Worm (Caenorhabditis elegans) whole organism, L3 larva: Measurements from ENCODE around the gene cgh-1.
A peak's percentile ranks its signal among the peaks of the same experiment; 100 is the strongest.

Experiments used
- R02D3.7 ChIP-seq: fragments of 150-350 bp; optimal IDR thresholded peaks from 2 replicates; lab custom pipeline; 2014; ENCODE audit warnings: missing biosample characterization, missing genetic modification characterization
- ZK546.5 ChIP-seq: sonication (generic microtip); optimal IDR thresholded peaks from 2 replicates; lab custom pipeline; 2017; ENCODE audit warnings: missing biosample characterization, missing genetic modification characterization
- aly-2 ChIP-seq: fragments of 150-350 bp; optimal IDR thresholded peaks from 2 replicates; lab custom pipeline; 2014; ENCODE audit warnings: missing biosample characterization, missing genetic modification characterization
- ama-1 ChIP-seq: fragments of 150-350 bp; optimal IDR thresholded peaks from 2 replicates; lab custom pipeline; 2018
- ceh-16 ChIP-seq: sonication (generic microtip); optimal IDR thresholded peaks from 2 replicates; lab custom pipeline; 2017; ENCODE audit warnings: missing biosample characterization, missing genetic modification characterization
- ceh-28 ChIP-seq: fragments of 150-350 bp; optimal IDR thresholded peaks from 2 replicates; lab custom pipeline; 2014; ENCODE audit warnings: missing biosample characterization, missing genetic modification reagents, missing genetic modification characterization
- ceh-82 ChIP-seq: fragments of 150-350 bp; optimal IDR thresholded peaks from 2 replicates; lab custom pipeline; 2014; ENCODE audit warnings: missing biosample characterization, missing genetic modification characterization
- ceh-9 ChIP-seq: sonication (generic microtip); optimal IDR thresholded peaks from 2 replicates; lab custom pipeline; 2018; ENCODE audit warnings: missing biosample characterization, missing genetic modification characterization
- daf-12 ChIP-seq: fragments of 150-350 bp; optimal IDR thresholded peaks from 2 replicates; lab custom pipeline; 2014; ENCODE audit warnings: missing biosample characterization, missing genetic modification reagents, missing genetic modification characterization
- egl-27 ChIP-seq: sonication (generic microtip); optimal IDR thresholded peaks from 4 replicates; lab custom pipeline; 2017; ENCODE audit warnings: missing biosample characterization, missing genetic modification reagents, missing genetic modification characterization
- egl-5 ChIP-seq: fragments of 150-350 bp; optimal IDR thresholded peaks from 2 replicates; lab custom pipeline; 2017; ENCODE audit warnings: missing biosample characterization, missing genetic modification reagents, missing genetic modification characterization, inconsistent platforms
- elt-1 ChIP-seq: fragments of 150-350 bp; optimal IDR thresholded peaks from 2 replicates; lab custom pipeline; 2014; ENCODE audit warnings: missing biosample characterization, missing genetic modification characterization
- elt-2 ChIP-seq: sonication (generic microtip); optimal IDR thresholded peaks from 2 replicates; lab custom pipeline; 2016; ENCODE audit warnings: missing genetic modification reagents, mild to moderate bottlenecking, missing genetic modification characterization, missing compliant biosample characterization
- elt-3 ChIP-seq, 3 experiments: fragments of 150-350 bp in 1 of 3; sonication (generic microtip) in 2 of 3; optimal IDR thresholded peaks; 2 replicates in 2 of 3; 4 replicates in 1 of 3; lab custom pipeline; 2014 to 2017; ENCODE audit warnings: missing biosample characterization in 3 of 3, missing genetic modification characterization in 3 of 3
- eor-1 ChIP-seq, 2 experiments: fragments of 150-350 bp; optimal IDR thresholded peaks; 2 replicates each; lab custom pipeline; 2014 to 2018; ENCODE audit warnings: missing biosample characterization in 2 of 2, missing genetic modification characterization in 2 of 2
- fkh-10 ChIP-seq: sonication (generic microtip); optimal IDR thresholded peaks from 2 replicates; lab custom pipeline; 2017; ENCODE audit warnings: missing biosample characterization, missing genetic modification reagents, missing genetic modification characterization
- fkh-2 ChIP-seq: fragments of 150-350 bp; optimal IDR thresholded peaks from 2 replicates; lab custom pipeline; 2014; ENCODE audit warnings: missing biosample characterization, missing genetic modification reagents, missing genetic modification characterization
- fos-1 ChIP-seq: fragments of 150-350 bp; optimal IDR thresholded peaks from 2 replicates; lab custom pipeline; 2014; ENCODE audit warnings: missing biosample characterization, missing genetic modification characterization
- hmg-11 ChIP-seq: sonication (generic microtip); optimal IDR thresholded peaks from 2 replicates; lab custom pipeline; 2016; ENCODE audit warnings: missing genetic modification characterization, missing compliant biosample characterization
- jun-1 ChIP-seq: fragments of 150-350 bp; optimal IDR thresholded peaks from 2 replicates; lab custom pipeline; 2014; ENCODE audit warnings: missing biosample characterization, missing genetic modification reagents, missing genetic modification characterization
- lin-15B ChIP-seq: fragments of 150-350 bp; optimal IDR thresholded peaks from 2 replicates; lab custom pipeline; 2014; ENCODE audit warnings: missing biosample characterization, missing genetic modification characterization
- lin-39 ChIP-seq: fragments of 150-350 bp; optimal IDR thresholded peaks from 2 replicates; lab custom pipeline; 2018; ENCODE audit warnings: missing biosample characterization, missing genetic modification reagents, missing genetic modification characterization
- lsy-12 ChIP-seq: sonication (generic microtip); optimal IDR thresholded peaks from 2 replicates; lab custom pipeline; 2016; ENCODE audit warnings: mild to moderate bottlenecking, missing genetic modification characterization, missing compliant biosample characterization
- mdl-1 ChIP-seq: fragments of 150-350 bp; optimal IDR thresholded peaks from 2 replicates; lab custom pipeline; 2014; ENCODE audit warnings: missing biosample characterization, missing genetic modification characterization
- mml-1 ChIP-seq: fragments of 150-350 bp; sonication (generic microtip); optimal IDR thresholded peaks from 3 replicates; lab custom pipeline; 2014; ENCODE audit warnings: missing biosample characterization, missing genetic modification characterization
- nfya-1 ChIP-seq: sonication (generic microtip); optimal IDR thresholded peaks from 2 replicates; lab custom pipeline; 2017; ENCODE audit warnings: missing genetic modification characterization, mild to moderate bottlenecking, missing compliant biosample characterization, antibody characterized with exemption, moderate library complexity; ENCODE audit not compliant: insufficient read depth
- nhr-11 ChIP-seq: fragments of 150-350 bp; optimal IDR thresholded peaks from 2 replicates; lab custom pipeline; 2014; ENCODE audit warnings: missing biosample characterization, missing genetic modification characterization
- nhr-12 ChIP-seq: fragments of 150-350 bp; optimal IDR thresholded peaks from 2 replicates; lab custom pipeline; 2014; ENCODE audit warnings: missing biosample characterization, missing genetic modification characterization
- nhr-23 ChIP-seq: fragments of 150-350 bp; optimal IDR thresholded peaks from 2 replicates; lab custom pipeline; 2014; ENCODE audit warnings: missing biosample characterization, missing genetic modification reagents, missing genetic modification characterization
- nhr-237 ChIP-seq: fragments of 150-350 bp; optimal IDR thresholded peaks from 2 replicates; lab custom pipeline; 2014; ENCODE audit warnings: missing biosample characterization, missing genetic modification characterization
- nhr-25 ChIP-seq: sonication (generic microtip); optimal IDR thresholded peaks from 2 replicates; lab custom pipeline; 2017; ENCODE audit warnings: missing biosample characterization, missing genetic modification characterization
- nhr-28 ChIP-seq: fragments of 150-350 bp; optimal IDR thresholded peaks from 2 replicates; lab custom pipeline; 2014; ENCODE audit warnings: missing biosample characterization, missing genetic modification characterization
- nhr-43 ChIP-seq: sonication (generic microtip); optimal IDR thresholded peaks from 2 replicates; lab custom pipeline; 2016; ENCODE audit warnings: mild to moderate bottlenecking, missing genetic modification characterization, missing compliant biosample characterization; ENCODE audit not compliant: poor library complexity, severe bottlenecking
- nhr-67 ChIP-seq: fragments of 150-350 bp; optimal IDR thresholded peaks from 2 replicates; lab custom pipeline; 2014; ENCODE audit warnings: missing biosample characterization, missing genetic modification characterization
- nhr-76 ChIP-seq: fragments of 150-350 bp; sonication (generic microtip); optimal IDR thresholded peaks from 5 replicates; lab custom pipeline; 2014; ENCODE audit warnings: missing biosample characterization, missing genetic modification characterization
- nhr-77 ChIP-seq: fragments of 150-350 bp; optimal IDR thresholded peaks from 2 replicates; lab custom pipeline; 2014; ENCODE audit warnings: missing biosample characterization, missing genetic modification characterization
- pha-4 ChIP-seq: fragments of 150-350 bp; optimal IDR thresholded peaks from 2 replicates; lab custom pipeline; 2014; ENCODE audit warnings: missing biosample characterization, missing genetic modification reagents, missing genetic modification characterization
- pqm-1 ChIP-seq: fragments of 150-350 bp; optimal IDR thresholded peaks from 2 replicates; lab custom pipeline; 2017; ENCODE audit warnings: missing biosample characterization, missing genetic modification characterization, inconsistent platforms
- sea-2 ChIP-seq: fragments of 150-350 bp; sonication (generic microtip); optimal IDR thresholded peaks from 4 replicates; lab custom pipeline; 2014; ENCODE audit warnings: missing biosample characterization, missing genetic modification reagents, missing genetic modification characterization
- skn-1 ChIP-seq: fragments of 150-350 bp; optimal IDR thresholded peaks from 2 replicates; lab custom pipeline; 2014; ENCODE audit warnings: missing biosample characterization, missing genetic modification characterization
- snpc-4 ChIP-seq: fragments of 150-350 bp; optimal IDR thresholded peaks from 2 replicates; lab custom pipeline; 2014; ENCODE audit warnings: missing biosample characterization, missing genetic modification characterization
- tbx-2 ChIP-seq: sonication (generic microtip); optimal IDR thresholded peaks from 2 replicates; lab custom pipeline; 2016; ENCODE audit warnings: mild to moderate bottlenecking, missing genetic modification characterization, missing compliant biosample characterization
- unc-39 ChIP-seq: sonication (generic microtip); optimal IDR thresholded peaks from 4 replicates; lab custom pipeline; 2017; ENCODE audit warnings: missing biosample characterization, missing genetic modification characterization
- unc-62 ChIP-seq: fragments of 150-350 bp; sonication (generic microtip); optimal IDR thresholded peaks from 4 replicates; lab custom pipeline; 2014; ENCODE audit warnings: missing biosample characterization, missing genetic modification reagents, missing genetic modification characterization
- zag-1 ChIP-seq: fragments of 150-350 bp; optimal IDR thresholded peaks from 2 replicates; lab custom pipeline; 2014; ENCODE audit warnings: missing biosample characterization, missing genetic modification characterization
- ztf-11 ChIP-seq: fragments of 150-350 bp; optimal IDR thresholded peaks from 2 replicates; lab custom pipeline; 2014; ENCODE audit warnings: missing biosample characterization, missing genetic modification characterization
- ztf-4 ChIP-seq: fragments of 150-350 bp; optimal IDR thresholded peaks from 2 replicates; lab custom pipeline; 2014; ENCODE audit warnings: missing biosample characterization, missing genetic modification characterization

The cgh-1 gene

ce11 chrIII:7520672-7521071 is 23.0 kb upstream of the cgh-1 start, which contains the start of the genes cux-7 and C07H6.2:
cux-7 (minus strand) TSS chrIII:7520845.
C07H6.2 (plus strand) TSS chrIII:7521009.
- TF ChIP-seq skn-1 (peak; percentile 87), nhr-77 (tag; lab: Kevin White, UChicago) (peak; percentile 50), tbx-2 (peak; percentile 87), lin-39 (tag; lab: Kevin White, UChicago) (peak; percentile 90), nhr-76 (tag; lab: Kevin White, UChicago) (no peak), pqm-1 (tag; lab: Kevin White, UChicago) (peak; percentile 61), R02D3.7 (tag; lab: Kevin White, UChicago) (peak; percentile 72), elt-1 (tag; lab: Kevin White, UChicago) (peak; percentile 28), nhr-11 (no peak), sea-2 (GFP tag; lab: Kevin White, UChicago) (no peak), mml-1 (no peak), lin-15B (tag; lab: Kevin White, UChicago) (peak; percentile 96), ama-1 (lab: Kevin White, UChicago) (no peak), ceh-28 (tag; lab: Kevin White, UChicago) (peak; percentile 79), ceh-9 (no peak), pha-4 (tag; lab: Kevin White, UChicago) (peak; percentile 96), ceh-16 (peak; percentile 18), egl-27 (tag; lab: Kevin White, UChicago) (peak; percentile 54), mdl-1 (tag; lab: Kevin White, UChicago) (no peak), fkh-10 (no peak), eor-1 (tag; optimal IDR thresholded peaks at IDR 0.05; lab: Kevin White, UChicago) (no peak), nhr-67 (peak; percentile 9), lsy-12 (tag; lab: Kevin White, UChicago) (peak; percentile 97), ceh-82 (tag; lab: Kevin White, UChicago) (peak; percentile 52), elt-3 (tag; optimal IDR thresholded peaks at IDR 0.05; lab: Kevin White, UChicago) (no peak), fos-1 (tag; lab: Kevin White, UChicago) (no peak), nhr-43 (tag; lab: Kevin White, UChicago) (peak; percentile 99), fkh-2 (tag; lab: Kevin White, UChicago) (no peak), ztf-4 (tag; lab: Kevin White, UChicago) (no peak), hmg-11 (no peak), nhr-237 (tag; lab: Kevin White, UChicago) (no peak), jun-1 (tag; lab: Kevin White, UChicago) (peak; percentile 77), aly-2 (tag; lab: Kevin White, UChicago) (no peak), nhr-23 (tag; lab: Kevin White, UChicago) (peak; percentile 95), nfya-1 (tag; lab: Kevin White, UChicago) (peak; percentile 91), ZK546.5 (no peak), egl-5 (tag; lab: Kevin White, UChicago) (peak; percentile 29), unc-39 (tag; lab: Kevin White, UChicago) (no peak), snpc-4 (tag; lab: Kevin White, UChicago) (peak; percentile 89), elt-2 (peak; percentile 52), ztf-11 (tag; lab: Kevin White, UChicago) (no peak), zag-1 (tag; lab: Kevin White, UChicago) (no peak), daf-12 (tag; lab: Kevin White, UChicago) (no peak), unc-62 (GFP tag; lab: Kevin White, UChicago) (no peak), nhr-28 (tag; lab: Kevin White, UChicago) (no peak), nhr-12 (tag; lab: Kevin White, UChicago) (no peak), nhr-25 (tag; lab: Kevin White, UChicago) (peak; percentile 88)
